Fruit fly (Drosophila melanogaster): ENCODE measurements around the gene CG8500.

CG8500 gene

dm6 chr3R:9759360-9760191 lies 24.9 kb upstream of the CG8500 start, which contains the start of gene Mpi (continued):
- no peak for TF ChIP-seq MTF-1 (GFP tag; optimal IDR thresholded peaks at IDR 0.05; ENCODE audit: borderline replicate concordance)
- TF ChIP-seq CG11247 (GFP tag; IDR thresholded peaks at IDR 0.05) = 0 out of 2 replicates have a peak, but pooled peaks have one; percentile 17
- TF ChIP-seq Usf (GFP tag; optimal IDR thresholded peaks at IDR 0.05) = no peak
- no peak for TF ChIP-seq fu2 (GFP tag; optimal IDR thresholded peaks at IDR 0.05)
- no peak for TF ChIP-seq gsb (GFP tag; IDR thresholded peaks at IDR 0.05)
- TF ChIP-seq CG14965 (GFP tag; optimal IDR thresholded peaks at IDR 0.05; ENCODE audit: borderline replicate concordance) = no peak
- peak; percentile 25 for TF ChIP-seq CrebB (tag; optimal IDR thresholded peaks at IDR 0.05)
- TF ChIP-seq CG12769 (tag; optimal IDR thresholded peaks at IDR 0.05) = no peak
- no peak for TF ChIP-seq ase (GFP tag; IDR thresholded peaks at IDR 0.05)
- no peak for TF ChIP-seq Kr (GFP tag; optimal IDR thresholded peaks at IDR 0.05)
- TF ChIP-seq Lhr (GFP tag; optimal IDR thresholded peaks at IDR 0.05) = no peak
- TF ChIP-seq CG13296 (GFP tag; optimal IDR thresholded peaks at IDR 0.05) = peak; percentile 29
- TF ChIP-seq CG12219 (GFP tag; optimal IDR thresholded peaks at IDR 0.05) = peak; percentile 11
- TF ChIP-seq scrt (GFP tag; optimal IDR thresholded peaks at IDR 0.05) = no peak
- no peak for TF ChIP-seq CG1792 (GFP tag; optimal IDR thresholded peaks at IDR 0.05)
- peak in 1 of 2 experiments; percentile 84 for TF ChIP-seq Hr78 (GFP tag; optimal IDR thresholded peaks at IDR 0.05)
- peak; percentile 17; the same call in 1 of the 2 replicates for TF ChIP-seq lmd (GFP tag; IDR thresholded peaks at IDR 0.05)
- no peak for TF ChIP-seq CG9609 (GFP tag; optimal IDR thresholded peaks at IDR 0.05)
- no peak for TF ChIP-seq CG13894 (tag; optimal IDR thresholded peaks at IDR 0.05)
- TF ChIP-seq HmgD (GFP tag; optimal IDR thresholded peaks at IDR 0.05) = no peak
- TF ChIP-seq CG17385 (GFP tag; optimal IDR thresholded peaks at IDR 0.05) = peak; percentile 40
- TF ChIP-seq Hr3 (GFP tag; optimal IDR thresholded peaks at IDR 0.05) = peak; percentile 23
- TF ChIP-seq ssp (GFP tag; IDR thresholded peaks at IDR 0.05) = peak; percentile 16; the same call in 1 of the 2 replicates
- TF ChIP-seq NfI (GFP tag; optimal IDR thresholded peaks at IDR 0.05) = no peak
- TF ChIP-seq seq (GFP tag; IDR thresholded peaks at IDR 0.05) = no peak; the same call in 1 of the 2 replicates
- no peak for TF ChIP-seq Lim3 (GFP tag; IDR thresholded peaks at IDR 0.05)
- TF ChIP-seq CG4820 (GFP tag; optimal IDR thresholded peaks at IDR 0.05) = peak; percentile 7
- no peak for TF ChIP-seq CG6272 (GFP tag; IDR thresholded peaks at IDR 0.05)
- no peak for TF ChIP-seq CG14667 (GFP tag; IDR thresholded peaks at IDR 0.05)
- TF ChIP-seq Bdp1 (GFP tag; optimal IDR thresholded peaks at IDR 0.05) = no peak
- TF ChIP-seq CG12071 (GFP tag; optimal IDR thresholded peaks at IDR 0.05) = no peak
- peak; percentile 2 for TF ChIP-seq fd3F (GFP tag; optimal IDR thresholded peaks at IDR 0.05)
- TF ChIP-seq mld (GFP tag; IDR thresholded peaks at IDR 0.05; ENCODE audit: partially characterized antibody) = no peak
- TF ChIP-seq sr (GFP tag; IDR thresholded peaks at IDR 0.05) = 0 out of 3 replicates have a peak, but pooled peaks have one; percentile 7
- no peak for TF ChIP-seq CHES-1-like (GFP tag; optimal IDR thresholded peaks at IDR 0.05)
- no peak for TF ChIP-seq CG7786 (GFP tag; optimal IDR thresholded peaks at IDR 0.05)
- TF ChIP-seq sob (GFP tag; IDR thresholded peaks at IDR 0.05) = no peak
- peak; percentile 25 for TF ChIP-seq CG10543 (GFP tag; optimal IDR thresholded peaks at IDR 0.05)
- peak in 1 of 2 experiments; percentile 25 for TF ChIP-seq dpn (GFP tag; optimal IDR thresholded peaks at IDR 0.05)
- TF ChIP-seq Hmr (GFP tag; optimal IDR thresholded peaks at IDR 0.05) = no peak
- TF ChIP-seq p53 (GFP tag; optimal IDR thresholded peaks at IDR 0.05) = no peak
- TF ChIP-seq Tbp (GFP tag; optimal IDR thresholded peaks at IDR 0.05) = no peak
- no peak for TF ChIP-seq Asciz (GFP tag; optimal IDR thresholded peaks at IDR 0.05)
- no peak for TF ChIP-seq CG6683 (GFP tag; optimal IDR thresholded peaks at IDR 0.05)
- no peak for TF ChIP-seq tx (GFP tag; optimal IDR thresholded peaks at IDR 0.05)
- TF ChIP-seq CG12942 (GFP tag; optimal IDR thresholded peaks at IDR 0.05) = peak; percentile 29
- no peak for TF ChIP-seq odd (GFP tag; optimal IDR thresholded peaks at IDR 0.05)
- TF ChIP-seq hb (GFP tag; IDR thresholded peaks at IDR 0.05; ENCODE audit: partially characterized antibody) = no peak
- no peak for TF ChIP-seq NC2α (GFP tag; optimal IDR thresholded peaks at IDR 0.05)

Data from whole organism, embryonic.